Fruit fly (Drosophila melanogaster) whole organism, embryonic: ENCODE results near the gene nAChRalpha7.
A peak's percentile ranks its signal among the peaks of the same experiment; 100 is the strongest.

Experiments used
- ATbp ChIP-seq: fragments of 200-800 bp; sonication (Bioruptor generic); optimal IDR thresholded peaks from 2 replicates; lab custom pipeline; 2017; ENCODE audit warnings: missing biosample characterization, mild to moderate bottlenecking, missing genetic modification characterization, missing genetic modification reagents
- Antp ChIP-seq: fragments of 200-800 bp; sonication (Bioruptor generic); optimal IDR thresholded peaks from 3 replicates; lab custom pipeline; 2016; ENCODE audit warnings: missing biosample characterization, missing genetic modification characterization
- Atf-2 ChIP-seq: fragments of 200-800 bp; sonication (Bioruptor generic); optimal IDR thresholded peaks from 2 replicates; lab custom pipeline; 2016; ENCODE audit warnings: missing biosample characterization, missing genetic modification characterization
- Blimp-1 ChIP-seq: fragments of 200-800 bp; sonication (Bioruptor generic); optimal IDR thresholded peaks from 3 replicates; lab custom pipeline; 2018; ENCODE audit warnings: missing biosample characterization, missing genetic modification characterization, mild to moderate bottlenecking, moderate library complexity, missing genetic modification reagents
- CG10321 ChIP-seq: fragments of 200-800 bp; sonication (Bioruptor generic); IDR thresholded peaks from 2 replicates; pipeline ENCODE4 v1.3.6; 2022; ENCODE audit warnings: missing biosample characterization, missing genetic modification characterization
- CG11085 ChIP-seq: fragments of 200-800 bp; sonication (Bioruptor generic); IDR thresholded peaks from 2 replicates; pipeline ENCODE4 v1.3.6; 2022; ENCODE audit warnings: missing biosample characterization, missing genetic modification characterization
- CG11504 ChIP-seq: fragments of 200-800 bp; sonication (Bioruptor generic); optimal IDR thresholded peaks from 3 replicates; lab custom pipeline; 2019; ENCODE audit warnings: missing biosample characterization, mild to moderate bottlenecking, missing genetic modification characterization, moderate library complexity
- CG12071 ChIP-seq: fragments of 200-800 bp; sonication (Bioruptor generic); optimal IDR thresholded peaks from 3 replicates; lab custom pipeline; 2018; ENCODE audit warnings: missing biosample characterization, mild to moderate bottlenecking, missing genetic modification characterization
- CG12104 ChIP-seq: fragments of 200-800 bp; sonication (Bioruptor generic); optimal IDR thresholded peaks from 3 replicates; lab custom pipeline; 2016; ENCODE audit warnings: missing biosample characterization, missing genetic modification characterization
- CG13123 ChIP-seq: fragments of 200-800 bp; sonication (Bioruptor generic); optimal IDR thresholded peaks from 2 replicates; lab custom pipeline; 2016; ENCODE audit warnings: missing biosample characterization, missing genetic modification characterization
- CG15269 ChIP-seq: fragments of 200-800 bp; sonication (Bioruptor generic); optimal IDR thresholded peaks from 2 replicates; lab custom pipeline; 2018; ENCODE audit warnings: missing biosample characterization, mild to moderate bottlenecking, missing genetic modification characterization, moderate library complexity
- CG17359 ChIP-seq: fragments of 200-800 bp; sonication (Bioruptor generic); optimal IDR thresholded peaks from 3 replicates; lab custom pipeline; 2018; ENCODE audit warnings: missing biosample characterization, mild to moderate bottlenecking, missing genetic modification characterization, moderate library complexity
- CG18011 ChIP-seq: fragments of 200-800 bp; sonication (Bioruptor generic); optimal IDR thresholded peaks from 2 replicates; lab custom pipeline; 2017; ENCODE audit warnings: missing biosample characterization, missing genetic modification characterization, mild to moderate bottlenecking, moderate library complexity, missing genotype
- CG18764 ChIP-seq: fragments of 200-800 bp; sonication (Bioruptor generic); optimal IDR thresholded peaks from 3 replicates; lab custom pipeline; 2016; ENCODE audit warnings: missing biosample characterization, missing genetic modification characterization
- CG2202 ChIP-seq: fragments of 200-800 bp; sonication (Bioruptor generic); optimal IDR thresholded peaks from 2 replicates; lab custom pipeline; 2018; ENCODE audit warnings: missing biosample characterization, mild to moderate bottlenecking, missing genetic modification characterization
- CG2678 ChIP-seq: fragments of 200-800 bp; sonication (Bioruptor generic); optimal IDR thresholded peaks from 3 replicates; lab custom pipeline; 2019; ENCODE audit warnings: missing biosample characterization, mild to moderate bottlenecking, missing genetic modification characterization, moderate library complexity
- CG30403 ChIP-seq: fragments of 200-800 bp; sonication (Bioruptor generic); optimal IDR thresholded peaks from 3 replicates; lab custom pipeline; 2016; ENCODE audit warnings: missing biosample characterization, missing genetic modification characterization
- CG31224 ChIP-seq: fragments of 200-800 bp; sonication (Bioruptor generic); IDR thresholded peaks from 2 replicates; pipeline ENCODE4 v1.3.6; 2022; ENCODE audit warnings: missing biosample characterization, missing genetic modification characterization
- CG31388 ChIP-seq: fragments of 200-800 bp; sonication (Bioruptor generic); optimal IDR thresholded peaks from 2 replicates; lab custom pipeline; 2016; ENCODE audit warnings: missing biosample characterization, missing genetic modification characterization
- CG5180 ChIP-seq: fragments of 200-800 bp; sonication (Bioruptor generic); optimal IDR thresholded peaks from 3 replicates; lab custom pipeline; 2017; ENCODE audit warnings: missing biosample characterization, missing genetic modification characterization, mild to moderate bottlenecking, moderate library complexity, missing genetic modification reagents
- CG7372 ChIP-seq: fragments of 200-800 bp; sonication (Bioruptor generic); IDR thresholded peaks from 2 replicates; pipeline ENCODE4 v1.3.6; 2022; ENCODE audit warnings: missing biosample characterization, missing genetic modification characterization
- CG7928 ChIP-seq: fragments of 200-800 bp; sonication (Bioruptor generic); optimal IDR thresholded peaks from 2 replicates; lab custom pipeline; 2017; ENCODE audit warnings: missing biosample characterization, mild to moderate bottlenecking, missing genetic modification characterization
- CG8924 ChIP-seq: fragments of 200-800 bp; optimal IDR thresholded peaks from 3 replicates; lab custom pipeline; 2019; ENCODE audit warnings: missing biosample characterization, mild to moderate bottlenecking, missing genetic modification characterization, moderate library complexity
- CG9817 ChIP-seq: fragments of 200-800 bp; sonication (Bioruptor generic); optimal IDR thresholded peaks from 2 replicates; lab custom pipeline; 2018; ENCODE audit warnings: missing biosample characterization, mild to moderate bottlenecking, missing genetic modification characterization, moderate library complexity
- D19A ChIP-seq: fragments of 200-800 bp; optimal IDR thresholded peaks from 3 replicates; lab custom pipeline; 2019; ENCODE audit warnings: missing biosample characterization, mild to moderate bottlenecking, missing genetic modification characterization, moderate library complexity
- Ets97D ChIP-seq: fragments of 200-800 bp; sonication (Bioruptor generic); optimal IDR thresholded peaks from 3 replicates; lab custom pipeline; 2016; ENCODE audit warnings: missing biosample characterization, missing genetic modification characterization
- Kr ChIP-seq: fragments of 200-800 bp; sonication (Bioruptor generic); optimal IDR thresholded peaks from 2 replicates; lab custom pipeline; 2017; ENCODE audit warnings: missing biosample characterization, mild to moderate bottlenecking, missing genetic modification characterization
- Oli ChIP-seq: fragments of 200-800 bp; sonication (Bioruptor generic); optimal IDR thresholded peaks from 2 replicates; lab custom pipeline; 2018; ENCODE audit warnings: missing biosample characterization, mild to moderate bottlenecking, missing genetic modification characterization, moderate library complexity
- Xbp1 ChIP-seq: fragments of 200-800 bp; sonication (Bioruptor generic); optimal IDR thresholded peaks from 3 replicates; lab custom pipeline; 2016; ENCODE audit warnings: missing biosample characterization, mild to moderate bottlenecking, missing genetic modification characterization
- bcd ChIP-seq: fragments of 200-800 bp; sonication (Bioruptor generic); optimal IDR thresholded peaks from 2 replicates; lab custom pipeline; 2017; ENCODE audit warnings: missing biosample characterization, mild to moderate bottlenecking, missing genetic modification characterization
- crol ChIP-seq: fragments of 200-800 bp; sonication (Bioruptor generic); IDR thresholded peaks from 2 replicates; pipeline ENCODE4 v1.3.6; 2022; ENCODE audit warnings: missing biosample characterization, missing genetic modification characterization
- crp ChIP-seq, 2 experiments: fragments of 200-800 bp; sonication (Bioruptor generic); optimal IDR thresholded peaks; 2 replicates in 1 of 2; 3 replicates in 1 of 2; lab custom pipeline; 2017; ENCODE audit warnings: missing biosample characterization in 2 of 2, missing genetic modification characterization in 2 of 2, mild to moderate bottlenecking in 1 of 2, moderate library complexity in 1 of 2
- fd64A ChIP-seq: fragments of 200-800 bp; sonication (Bioruptor generic); optimal IDR thresholded peaks from 3 replicates; lab custom pipeline; 2018; ENCODE audit warnings: missing biosample characterization, mild to moderate bottlenecking, missing genetic modification characterization
- fd96Cb ChIP-seq: fragments of 200-800 bp; sonication (Bioruptor generic); optimal IDR thresholded peaks from 2 replicates; lab custom pipeline; 2018; ENCODE audit warnings: missing biosample characterization, mild to moderate bottlenecking, missing genetic modification characterization, moderate library complexity
- grau ChIP-seq: fragments of 200-800 bp; optimal IDR thresholded peaks from 3 replicates; lab custom pipeline; 2019; ENCODE audit warnings: missing biosample characterization, mild to moderate bottlenecking, missing genetic modification characterization, moderate library complexity
- gsb-n ChIP-seq: fragments of 200-800 bp; sonication (Bioruptor generic); optimal IDR thresholded peaks from 3 replicates; lab custom pipeline; 2018; ENCODE audit warnings: missing biosample characterization, mild to moderate bottlenecking, missing genetic modification characterization
- hb ChIP-seq: fragments of 200-800 bp; sonication (Bioruptor generic); IDR thresholded peaks from 3 replicates; pipeline ENCODE4 v1.3.6; 2022; ENCODE audit warnings: missing biosample characterization, missing genetic modification characterization; ENCODE audit not compliant: partially characterized antibody
- kah ChIP-seq: fragments of 200-800 bp; sonication (Bioruptor generic); optimal IDR thresholded peaks from 2 replicates; lab custom pipeline; 2018; ENCODE audit warnings: missing biosample characterization, mild to moderate bottlenecking, missing genetic modification characterization
- lola ChIP-seq, 3 experiments: fragments of >200 bp in 2 of 3; fragments of 200-800 bp in 1 of 3; sonication (Bioruptor generic) in 1 of 3; optimal IDR thresholded peaks; 2 replicates each; lab custom pipeline; 2017 to 2019; ENCODE audit warnings: missing biosample characterization in 3 of 3, missing genetic modification characterization in 3 of 3, mild to moderate bottlenecking in 1 of 3, moderate library complexity in 1 of 3
- mld ChIP-seq: fragments of 200-800 bp; sonication (Bioruptor generic); IDR thresholded peaks from 3 replicates; pipeline ENCODE4 v1.3.6; 2022; ENCODE audit warnings: missing biosample characterization, missing genetic modification characterization; ENCODE audit not compliant: partially characterized antibody
- nerfin-1 ChIP-seq: fragments of 200-800 bp; sonication (Bioruptor generic); optimal IDR thresholded peaks from 3 replicates; lab custom pipeline; 2019; ENCODE audit warnings: missing biosample characterization, mild to moderate bottlenecking, missing genetic modification characterization, moderate library complexity
- oc ChIP-seq: fragments of 200-800 bp; sonication (Bioruptor generic); optimal IDR thresholded peaks from 2 replicates; lab custom pipeline; 2018; ENCODE audit warnings: missing biosample characterization, mild to moderate bottlenecking, missing genetic modification characterization, moderate library complexity
- otp ChIP-seq: fragments of 200-800 bp; sonication (Bioruptor generic); IDR thresholded peaks from 3 replicates; pipeline ENCODE4, ENCODE4 v1.3.6; 2022; ENCODE audit warnings: missing biosample characterization, missing genetic modification characterization
- pros ChIP-seq: fragments of 200-800 bp; sonication (Bioruptor generic); optimal IDR thresholded peaks from 3 replicates; lab custom pipeline; 2019; ENCODE audit warnings: missing biosample characterization, mild to moderate bottlenecking, missing genetic modification characterization, moderate library complexity
- repo ChIP-seq: fragments of 200-800 bp; sonication (Bioruptor generic); optimal IDR thresholded peaks from 2 replicates; lab custom pipeline; 2016; ENCODE audit warnings: missing biosample characterization, missing genetic modification characterization
- sd ChIP-seq: fragments of 200-800 bp; sonication (Bioruptor generic); optimal IDR thresholded peaks from 3 replicates; lab custom pipeline; 2018; ENCODE audit warnings: missing biosample characterization, mild to moderate bottlenecking, missing genetic modification characterization, moderate library complexity
- sens ChIP-seq: fragments of 200-800 bp; sonication (Bioruptor generic); peaks from one replicate; lab custom pipeline; 2016; ENCODE audit warnings: missing biosample characterization, missing genetic modification characterization
- so ChIP-seq: fragments of 200-800 bp; sonication (Bioruptor generic); IDR thresholded peaks from 3 replicates; pipeline ENCODE4 v1.3.6; 2022; ENCODE audit warnings: missing biosample characterization, missing genetic modification characterization
- stc ChIP-seq: fragments of 200-800 bp; sonication (Bioruptor generic); IDR thresholded peaks from 2 replicates; pipeline ENCODE4 v1.3.6; 2022; ENCODE audit warnings: missing biosample characterization, missing genetic modification characterization
- twi ChIP-seq: fragments of 200-800 bp; optimal IDR thresholded peaks from 2 replicates; lab custom pipeline; 2019; ENCODE audit warnings: missing biosample characterization, mild to moderate bottlenecking, missing genetic modification characterization, moderate library complexity
- unc-4 ChIP-seq: fragments of 200-800 bp; sonication (Bioruptor generic); IDR thresholded peaks from 2 replicates; pipeline ENCODE4 v1.3.6; 2022; ENCODE audit warnings: missing biosample characterization, missing genetic modification characterization; ENCODE audit not compliant: partially characterized antibody
- zfh1 ChIP-seq: fragments of 200-800 bp; sonication (Bioruptor generic); IDR thresholded peaks from 3 replicates; pipeline ENCODE4 v1.3.6; 2022; ENCODE audit warnings: missing biosample characterization, missing genetic modification characterization

Gene nAChRalpha7

dm6 chrX:19364034-19364433, 15.8 kb upstream of the nAChRalpha7 start (continued):
- no peak for TF ChIP-seq CG9817 (tag; lab: Kevin White, UChicago)
- TF ChIP-seq kah (GFP tag; lab: Kevin White, UChicago): no peak
- TF ChIP-seq fd64A: no peak
- TF ChIP-seq twi: peak; percentile 24
- no peak for TF ChIP-seq fd96Cb (tag; lab: Kevin White, UChicago)
- peak; percentile 45; the same call in 1 of the 2 replicates for TF ChIP-seq crol
- peak; percentile 43 for TF ChIP-seq sd
- no peak for TF ChIP-seq bcd (GFP tag; lab: Kevin White, UChicago)
- no peak for TF ChIP-seq CG18764
- no peak for TF ChIP-seq otp (GFP tag; lab: Robert Waterston, UW)
- no peak for TF ChIP-seq mld (GFP tag; lab: Robert Waterston, UW)
- no peak for TF ChIP-seq Oli (tag; lab: Kevin White, UChicago)
- no peak for TF ChIP-seq CG13123 (GFP tag; lab: Kevin White, UChicago)
- TF ChIP-seq hb (GFP tag; lab: Robert Waterston, UW): no peak
- TF ChIP-seq oc (tag; lab: Kevin White, UChicago): no peak
- no peak for TF ChIP-seq Xbp1
- TF ChIP-seq unc-4: no peak
- no peak for TF ChIP-seq stc (GFP tag; lab: Robert Waterston, UW)
- peak; percentile 93 for TF ChIP-seq pros (GFP tag; lab: Kevin White, UChicago)
- no peak for TF ChIP-seq CG2678 (tag; lab: Kevin White, UChicago)
- TF ChIP-seq CG8924: no peak
- TF ChIP-seq CG15269: no peak
- TF ChIP-seq CG5180 (GFP tag; lab: Kevin White, UChicago): peak; percentile 9
- no peak for TF ChIP-seq CG10321
- no peak for TF ChIP-seq Antp (GFP tag; lab: Kevin White, UChicago)
- TF ChIP-seq zfh1 (GFP tag; lab: Robert Waterston, UW): no peak
- TF ChIP-seq gsb-n (tag; lab: Kevin White, UChicago): peak; percentile 16
- peak; percentile 51 for TF ChIP-seq nerfin-1
- TF ChIP-seq Blimp-1 (GFP tag; lab: Kevin White, UChicago): peak; percentile 48
- no peak for TF ChIP-seq D19A
- TF ChIP-seq Atf-2 (GFP tag; lab: Kevin White, UChicago): no peak
- no peak for TF ChIP-seq CG7928
- no peak for TF ChIP-seq CG18011 (GFP tag; lab: Kevin White, UChicago)
- TF ChIP-seq grau (tag; lab: Kevin White, UChicago): peak; percentile 71
- TF ChIP-seq CG2202 (tag; lab: Kevin White, UChicago): no peak
- no peak for TF ChIP-seq CG31388 (GFP tag; lab: Kevin White, UChicago)
- TF ChIP-seq ATbp (GFP tag; lab: Kevin White, UChicago): no peak

- no peak for TF ChIP-seq Kr
- no peak for TF ChIP-seq CG11085 (GFP tag; lab: Robert Waterston, UW)
- no peak for TF ChIP-seq Ets97D (GFP tag; lab: Kevin White, UChicago)
- TF ChIP-seq CG12104 (GFP tag; lab: Kevin White, UChicago): peak; percentile 5
- peak; percentile 90 for TF ChIP-seq sens (GFP tag; lab: Kevin White, UChicago)
- peak; percentile 13 for TF ChIP-seq CG15269
- TF ChIP-seq so: no peak
- TF ChIP-seq CG30403 (GFP tag; lab: Kevin White, UChicago): peak; percentile 47
- peak in 1 of 2 experiments; percentile 20 for TF ChIP-seq crp (GFP tag; optimal IDR thresholded peaks at IDR 0.05; lab: Kevin White, UChicago)
- TF ChIP-seq pros (GFP tag; lab: Kevin White, UChicago): peak; percentile 81
- no peak for TF ChIP-seq CG31224 (GFP tag; lab: Robert Waterston, UW)
- no peak for TF ChIP-seq CG7372 (GFP tag; lab: Robert Waterston, UW)
- peak; percentile 12 for TF ChIP-seq CG12071 (GFP tag; lab: Kevin White, UChicago)
- TF ChIP-seq CG17359 (tag; lab: Kevin White, UChicago): peak; percentile 73
- peak; percentile 63 for TF ChIP-seq CG11504 (tag; lab: Kevin White, UChicago)
- TF ChIP-seq repo (GFP tag; lab: Kevin White, UChicago): no peak
- TF ChIP-seq lola (GFP tag; optimal IDR thresholded peaks at IDR 0.05; lab: Kevin White, UChicago): peak in 1 of 3 experiments; percentile 47
Measured at dm6 chrX:19361406-19361859, 13.2 kb upstream of the nAChRalpha7 start.
